Fruit fly (Drosophila melanogaster) whole organism, embryonic: ENCODE results near the gene CG14459.

ENCODE experiments used
- Antp ChIP-seq: fragments of 200-800 bp; sonication (Bioruptor generic); optimal IDR thresholded peaks from 3 replicates; lab custom pipeline; 2016; ENCODE audit warnings: missing biosample characterization, missing genetic modification characterization
- BtbVII ChIP-seq: fragments of 200-800 bp; sonication (Bioruptor generic); optimal IDR thresholded peaks from 3 replicates; lab custom pipeline; 2017; ENCODE audit warnings: missing biosample characterization, mild to moderate bottlenecking, missing genetic modification characterization
- CG10543 ChIP-seq: fragments of 200-800 bp; sonication (Bioruptor generic); optimal IDR thresholded peaks from 3 replicates; lab custom pipeline; 2017; ENCODE audit warnings: missing biosample characterization, mild to moderate bottlenecking, missing genetic modification characterization, moderate library complexity
- CG10959 ChIP-seq: fragments of 200-800 bp; sonication (Bioruptor generic); IDR thresholded peaks from 2 replicates; pipeline ENCODE4 v1.3.6; 2022; ENCODE audit warnings: missing biosample characterization, missing genetic modification characterization
- CG13424 ChIP-seq: fragments of 200-800 bp; sonication (Bioruptor generic); optimal IDR thresholded peaks from 2 replicates; lab custom pipeline; 2019; ENCODE audit warnings: missing biosample characterization, mild to moderate bottlenecking, missing genetic modification characterization, moderate library complexity
- CG16813 ChIP-seq: fragments of 200-800 bp; sonication (Bioruptor generic); IDR thresholded peaks from 3 replicates; pipeline ENCODE4 v1.3.6; 2022; ENCODE audit warnings: missing biosample characterization, missing genetic modification characterization; ENCODE audit not compliant: partially characterized antibody
- CG2120 ChIP-seq: fragments of 200-800 bp; sonication (Bioruptor generic); optimal IDR thresholded peaks from 3 replicates; lab custom pipeline; 2016; ENCODE audit warnings: missing biosample characterization, missing genetic modification characterization
- CG3065 ChIP-seq: fragments of 200-800 bp; sonication (Bioruptor generic); optimal IDR thresholded peaks from 2 replicates; lab custom pipeline; 2016; ENCODE audit warnings: missing biosample characterization, missing genetic modification characterization
- CG34376 ChIP-seq: fragments of 200-800 bp; sonication (Bioruptor generic); optimal IDR thresholded peaks from 2 replicates; lab custom pipeline; 2018; ENCODE audit warnings: missing biosample characterization, mild to moderate bottlenecking, missing genetic modification characterization
- CG34422 ChIP-seq: fragments of 200-800 bp; sonication (Bioruptor generic); IDR thresholded peaks from 3 replicates; pipeline ENCODE4 v1.3.6; 2022; ENCODE audit warnings: missing biosample characterization, missing genetic modification characterization
- CG4360 ChIP-seq: fragments of 200-800 bp; sonication (Bioruptor generic); IDR thresholded peaks from 2 replicates; pipeline ENCODE4 v1.3.6; 2022; ENCODE audit warnings: missing biosample characterization, missing genetic modification characterization
- CG6654 ChIP-seq: fragments of 200-800 bp; sonication (Bioruptor generic); optimal IDR thresholded peaks from 2 replicates; lab custom pipeline; 2017; ENCODE audit warnings: missing biosample characterization, mild to moderate bottlenecking, missing genetic modification characterization
- CG8281 ChIP-seq: fragments of 200-800 bp; sonication (Bioruptor generic); optimal IDR thresholded peaks from 2 replicates; lab custom pipeline; 2018; ENCODE audit warnings: missing biosample characterization, mild to moderate bottlenecking, missing genetic modification characterization, moderate library complexity
- CG8359 ChIP-seq: fragments of 200-800 bp; sonication (Bioruptor generic); optimal IDR thresholded peaks from 2 replicates; lab custom pipeline; 2017; ENCODE audit warnings: missing biosample characterization, mild to moderate bottlenecking, missing genetic modification characterization, borderline replicate concordance
- CG9876 ChIP-seq: fragments of 200-800 bp; sonication (Bioruptor generic); optimal IDR thresholded peaks from 2 replicates; lab custom pipeline; 2016; ENCODE audit warnings: missing biosample characterization, missing genetic modification characterization
- CTCF ChIP-seq: fragments of 200-800 bp; sonication (Bioruptor generic); optimal IDR thresholded peaks from 2 replicates; lab custom pipeline; 2017; ENCODE audit warnings: missing biosample characterization, mild to moderate bottlenecking, missing genetic modification characterization, moderate library complexity
- Dp ChIP-seq: fragments of 200-800 bp; sonication (Bioruptor generic); optimal IDR thresholded peaks from 2 replicates; lab custom pipeline; 2018; ENCODE audit warnings: missing biosample characterization, mild to moderate bottlenecking, missing genetic modification characterization, moderate library complexity
- Fer2 ChIP-seq: fragments of 200-800 bp; sonication (Bioruptor generic); optimal IDR thresholded peaks from 2 replicates; lab custom pipeline; 2018; ENCODE audit warnings: missing biosample characterization, mild to moderate bottlenecking, missing genetic modification characterization, moderate library complexity
- GATAe ChIP-seq: fragments of 200-800 bp; sonication (Bioruptor generic); conservative IDR thresholded peaks from 2 replicates; pipeline ENCODE4 v1.3.6; 2022; ENCODE audit warnings: missing biosample characterization, missing genetic modification characterization
- HLHmδ ChIP-seq: fragments of 200-800 bp; sonication (Bioruptor generic); optimal IDR thresholded peaks from 2 replicates; lab custom pipeline; 2018; ENCODE audit warnings: missing biosample characterization, mild to moderate bottlenecking, missing genetic modification characterization, moderate library complexity
- HmgZ ChIP-seq: fragments of 200-800 bp; sonication (Bioruptor generic); optimal IDR thresholded peaks from 2 replicates; lab custom pipeline; 2018; ENCODE audit warnings: missing biosample characterization, mild to moderate bottlenecking, missing genetic modification characterization
- Hr78 ChIP-seq, 2 experiments: fragments of 200-800 bp in 1 of 2; fragments of >200 bp in 1 of 2; sonication (Bioruptor generic) in 1 of 2; optimal IDR thresholded peaks; 2 replicates each; lab custom pipeline; 2017 to 2019; ENCODE audit warnings: missing biosample characterization in 2 of 2, missing genetic modification characterization in 2 of 2, mild to moderate bottlenecking in 1 of 2, moderate library complexity in 1 of 2
- Med ChIP-seq: fragments of 200-800 bp; sonication (Bioruptor generic); peaks from one replicate; lab custom pipeline; 2016; ENCODE audit warnings: missing biosample characterization, missing genetic modification characterization, mild to moderate bottlenecking, inconsistent platforms, moderate library complexity
- Pdp1 ChIP-seq, 2 experiments: fragments of 200-800 bp; sonication (Bioruptor generic); optimal IDR thresholded peaks; 3 replicates each; lab custom pipeline; 2016; ENCODE audit warnings: missing biosample characterization in 2 of 2, missing genetic modification characterization in 2 of 2, mild to moderate bottlenecking in 1 of 2, moderate library complexity in 1 of 2
- Vsx1 ChIP-seq: fragments of 200-800 bp; sonication (Bioruptor generic); optimal IDR thresholded peaks from 2 replicates; lab custom pipeline; 2017; ENCODE audit warnings: missing biosample characterization, mild to moderate bottlenecking, missing genetic modification characterization, missing genetic modification reagents
- ap ChIP-seq: fragments of 200-800 bp; sonication (Bioruptor generic); IDR thresholded peaks from 2 replicates; pipeline ENCODE4 v1.3.6; 2022; ENCODE audit warnings: missing biosample characterization, missing genetic modification characterization
- chinmo ChIP-seq: fragments of 200-800 bp; sonication (Bioruptor generic); IDR thresholded peaks from 4 replicates; pipeline ENCODE4 v1.3.6; 2022; ENCODE audit warnings: missing biosample characterization, missing genetic modification characterization; ENCODE audit not compliant: partially characterized antibody
- exex ChIP-seq: fragments of 200-800 bp; sonication (Bioruptor generic); optimal IDR thresholded peaks from 4 replicates; lab custom pipeline; 2018; ENCODE audit warnings: missing biosample characterization, mild to moderate bottlenecking, missing genetic modification characterization, moderate library complexity
- grn ChIP-seq: fragments of 200-800 bp; sonication (Bioruptor generic); optimal IDR thresholded peaks from 3 replicates; lab custom pipeline; 2017; ENCODE audit warnings: missing biosample characterization, missing genetic modification characterization
- ken ChIP-seq: fragments of 200-800 bp; sonication (Bioruptor generic); IDR thresholded peaks from 3 replicates; pipeline ENCODE4 v1.3.6; 2022; ENCODE audit warnings: missing biosample characterization, missing genetic modification characterization
- lab ChIP-seq: fragments of 200-800 bp; sonication (Bioruptor generic); optimal IDR thresholded peaks from 3 replicates; lab custom pipeline; 2017; ENCODE audit warnings: missing biosample characterization, missing genetic modification characterization, mild to moderate bottlenecking, moderate library complexity, missing genetic modification reagents
- mirr ChIP-seq: fragments of 200-800 bp; sonication (Bioruptor generic); optimal IDR thresholded peaks from 3 replicates; lab custom pipeline; 2018; ENCODE audit warnings: missing biosample characterization, mild to moderate bottlenecking, missing genetic modification characterization
- sd ChIP-seq: fragments of 200-800 bp; sonication (Bioruptor generic); optimal IDR thresholded peaks from 3 replicates; lab custom pipeline; 2018; ENCODE audit warnings: missing biosample characterization, mild to moderate bottlenecking, missing genetic modification characterization, moderate library complexity
- sug ChIP-seq: fragments of 200-800 bp; optimal IDR thresholded peaks from 2 replicates; lab custom pipeline; 2019; ENCODE audit warnings: missing biosample characterization, mild to moderate bottlenecking, missing genetic modification characterization, moderate library complexity
- tin ChIP-seq: fragments of 200-800 bp; sonication (Bioruptor generic); optimal IDR thresholded peaks from 3 replicates; lab custom pipeline; 2016; ENCODE audit warnings: missing biosample characterization, missing genetic modification characterization
- tll ChIP-seq, 2 experiments: fragments of 200-800 bp in 1 of 2; fragments of >200 bp in 1 of 2; sonication (Bioruptor generic) in 1 of 2; optimal IDR thresholded peaks; 2 replicates each; lab custom pipeline; 2017 to 2019; ENCODE audit warnings: missing biosample characterization in 2 of 2, missing genetic modification characterization in 2 of 2, mild to moderate bottlenecking in 1 of 2, moderate library complexity in 1 of 2
- twi ChIP-seq: fragments of 200-800 bp; optimal IDR thresholded peaks from 2 replicates; lab custom pipeline; 2019; ENCODE audit warnings: missing biosample characterization, mild to moderate bottlenecking, missing genetic modification characterization, moderate library complexity
- vfl ChIP-seq: fragments of 200-800 bp; sonication (Bioruptor generic); optimal IDR thresholded peaks from 2 replicates; lab custom pipeline; 2016; ENCODE audit warnings: missing biosample characterization, missing genetic modification characterization
- vvl ChIP-seq: fragments of 200-800 bp; sonication (Bioruptor generic); IDR thresholded peaks from 2 replicates; pipeline ENCODE4 v1.3.6; 2022; ENCODE audit warnings: missing biosample characterization, missing genetic modification characterization

The CG14459 gene

dm6 chr3L:22680932-22681331 is 43.2 kb upstream of the CG14459 start (continued):
- TF ChIP-seq CG6654, result no peak
- TF ChIP-seq CG13424 (tag; lab: Kevin White, UChicago), result no peak

DNA sequence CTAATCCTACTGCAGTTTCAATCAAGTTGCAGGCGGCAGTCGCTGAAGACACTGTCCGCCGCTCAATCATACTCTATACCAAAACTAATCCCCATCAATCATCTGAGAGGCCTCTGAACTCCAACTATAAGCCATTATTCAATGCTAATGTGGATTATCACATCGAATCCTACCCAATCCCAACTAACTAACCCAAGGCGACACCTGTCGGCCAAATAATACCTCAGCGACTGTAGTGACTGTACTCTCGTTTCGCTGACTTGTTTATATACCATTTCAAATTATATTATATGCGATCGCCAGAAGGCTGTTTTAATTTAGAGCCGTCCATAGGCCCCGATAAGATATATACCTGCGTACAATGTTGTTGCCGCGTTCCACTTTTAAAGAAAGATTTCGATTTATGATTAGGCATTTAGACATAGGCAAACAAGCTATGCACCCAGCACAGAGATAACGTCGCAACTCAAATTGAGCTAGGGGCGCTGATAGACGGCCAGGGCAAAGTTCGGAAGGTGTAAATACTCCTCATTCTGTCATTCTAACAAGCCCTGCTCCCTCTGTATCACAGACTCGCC is 34.1 kb upstream of the CG14459 start:
- TF ChIP-seq tin (GFP tag; lab: Kevin White, UChicago) (no peak), ken (GFP tag; lab: Robert Waterston, UW) (no peak), HmgZ (tag; lab: Kevin White, UChicago) (peak; percentile 30), Hr78 (GFP tag; optimal IDR thresholded peaks at IDR 0.05; lab: Kevin White, UChicago) (peak in 1 of 2 experiments; percentile 68), GATAe (GFP tag; lab: Robert Waterston, UW) (peak; percentile 25; the same call in 1 of the 2 replicates), CG8359 (GFP tag; lab: Kevin White, UChicago) (no peak), Med (GFP tag; lab: Kevin White, UChicago) (peak; percentile 36), CG16813 (GFP tag; lab: Robert Waterston, UW) (no peak), lab (GFP tag; lab: Kevin White, UChicago) (peak; percentile 41), exex (tag; lab: Kevin White, UChicago) (peak; percentile 89), chinmo (GFP tag; lab: Robert Waterston, UW) (peak; percentile 59; the same call in 1 of the 4 replicates), CG9876 (GFP tag; lab: Kevin White, UChicago) (no peak), grn (GFP tag; lab: Kevin White, UChicago) (peak; percentile 96), vfl (no peak), tll (GFP tag; optimal IDR thresholded peaks at IDR 0.05; lab: Kevin White, UChicago) (no peak), CG3065 (no peak), CG10543 (GFP tag; lab: Kevin White, UChicago) (peak; percentile 39), CG8281 (peak; percentile 47), CG10959 (GFP tag; lab: Robert Waterston, UW) (no peak), mirr (GFP tag; lab: Kevin White, UChicago) (peak; percentile 90), sug (tag; lab: Kevin White, UChicago) (peak; percentile 57), HLHmδ (GFP tag; lab: Kevin White, UChicago) (no peak), ap (no peak), CG34376 (peak; percentile 55), Fer2 (tag; lab: Kevin White, UChicago) (no peak), BtbVII (GFP tag; lab: Kevin White, UChicago) (peak; percentile 1), CTCF (peak; percentile 84), sd (tag; lab: Kevin White, UChicago) (peak; percentile 58), Antp (GFP tag; lab: Kevin White, UChicago) (no peak), CG34422 (GFP tag; lab: Robert Waterston, UW) (no peak), CG4360 (GFP tag; lab: Robert Waterston, UW) (peak; percentile 42; the same call in 1 of the 2 replicates), Vsx1 (GFP tag; lab: Kevin White, UChicago) (peak; percentile 4)

DNA sequence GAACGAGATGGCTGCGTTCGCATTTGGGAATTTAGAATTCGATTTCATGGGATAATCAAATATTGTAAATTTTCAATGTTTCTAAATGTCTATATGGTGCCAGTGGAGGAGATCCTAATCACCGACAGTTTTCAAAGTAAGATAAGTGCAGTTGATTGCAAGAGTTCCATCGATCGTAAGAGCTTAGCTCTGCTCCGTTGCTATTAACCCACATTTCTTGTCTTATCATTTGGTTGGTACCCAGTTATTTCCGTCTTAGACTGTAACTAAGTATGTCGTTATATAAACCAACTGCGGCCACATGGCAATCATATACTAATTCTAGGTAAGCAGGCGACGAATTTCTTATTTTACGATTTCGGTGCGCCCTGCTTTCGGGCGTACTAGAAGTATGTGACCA is 32.5 kb upstream of the CG14459 start:
- TF ChIP-seq CG2120 (GFP tag; lab: Kevin White, UChicago), result no peak
- peak; percentile 74 for TF ChIP-seq exex (tag; lab: Kevin White, UChicago)
- 0 out of 4 replicates have a peak, but pooled peaks have one; percentile 19 for TF ChIP-seq chinmo (GFP tag; lab: Robert Waterston, UW)
- peak; percentile 34 for TF ChIP-seq CG34376
- peak in 1 of 2 experiments; percentile 90 for TF ChIP-seq Pdp1 (GFP tag; optimal IDR thresholded peaks at IDR 0.05; lab: Kevin White, UChicago)
- TF ChIP-seq grn (GFP tag; lab: Kevin White, UChicago), result peak; percentile 94
- TF ChIP-seq CG4360 (GFP tag; lab: Robert Waterston, UW), result no peak
- peak; percentile 6 for TF ChIP-seq HmgZ (tag; lab: Kevin White, UChicago)
- TF ChIP-seq twi, result peak; percentile 33
- peak; percentile 83 for TF ChIP-seq sd (tag; lab: Kevin White, UChicago)
- TF ChIP-seq vvl, result no peak
- no peak for TF ChIP-seq Dp (GFP tag; lab: Kevin White, UChicago)
- TF ChIP-seq sug (tag; lab: Kevin White, UChicago), result peak; percentile 46
- TF ChIP-seq, all 482 proteins: peak for 9
